Worm (Caenorhabditis elegans): ENCODE results near the gene bca-1.

DNA sequence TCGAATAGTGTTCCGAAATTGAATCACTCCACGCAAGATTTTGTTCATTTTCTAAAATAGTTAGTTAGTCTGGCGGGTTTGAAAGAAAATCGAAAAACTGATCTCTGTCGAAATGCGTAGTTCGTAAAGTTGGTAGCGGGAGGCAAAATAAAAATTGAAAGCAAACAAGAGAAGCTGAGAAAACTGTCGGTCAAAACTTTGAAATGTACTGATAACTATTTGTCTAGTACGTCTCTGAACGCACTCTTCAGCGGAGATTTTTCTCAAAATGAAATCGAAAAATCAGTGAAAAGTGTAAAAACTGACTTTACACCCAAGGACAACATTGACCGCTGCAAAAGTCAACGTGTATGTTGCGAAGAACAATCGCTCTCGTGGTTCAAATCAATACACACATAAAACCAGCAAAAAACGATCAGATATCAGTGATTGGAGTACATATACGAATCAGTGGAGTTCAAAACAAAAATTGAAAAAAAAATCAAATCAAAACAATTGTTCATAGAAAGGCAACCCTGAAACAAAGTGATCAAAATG lies at the start of gene bca-1:
- TF ChIP-seq ceh-48 (tag; optimal IDR thresholded peaks at IDR 0.05) (no peak), sdc-2 (tag; optimal IDR thresholded peaks at IDR 0.05) (no peak), ttx-3 (tag; optimal IDR thresholded peaks at IDR 0.05) (no peak), ztf-16 (tag; optimal IDR thresholded peaks at IDR 0.05) (no peak), nfya-1 (tag; optimal IDR thresholded peaks at IDR 0.05) (no peak), pqm-1 (tag; optimal IDR thresholded peaks at IDR 0.05) (no peak), C38D4.7 (GFP tag; optimal IDR thresholded peaks at IDR 0.05) (no peak), nhr-11 (tag; optimal IDR thresholded peaks at IDR 0.05) (no peak), T23F11.4 (GFP tag; optimal IDR thresholded peaks at IDR 0.05) (no peak), fkh-10 (GFP tag; optimal IDR thresholded peaks at IDR 0.05) (no peak), hlh-13 (GFP tag; optimal IDR thresholded peaks at IDR 0.05) (no peak)

Data from whole organism, late embryonic.